Fruit fly (Drosophila melanogaster): ENCODE measurements around the gene CG1233.

- TF ChIP-seq insv (optimal IDR thresholded peaks at IDR 0.05) (no peak), h (optimal IDR thresholded peaks at IDR 0.05) (no peak), psq (optimal IDR thresholded peaks at IDR 0.05) (no peak), Myc (optimal IDR thresholded peaks at IDR 0.05) (no peak)
Measured at dm6 chr3L:319145-320009, 41.9 kb upstream of the CG1233 start, which contains the start of gene fwd.

All from Kc167 (cell line).